Fruit fly (Drosophila melanogaster) whole organism, wandering third instar larva: ENCODE results near the gene SmydA-9.

Experiments used
- CG32264 ChIP-seq: fragments of 200-800 bp; sonication (Bioruptor generic); optimal IDR thresholded peaks from 2 replicates; lab custom pipeline; 2016; ENCODE audit warnings: missing biosample characterization, missing genetic modification characterization
- Dfd ChIP-seq: fragments of >200 bp; optimal IDR thresholded peaks from 2 replicates; lab custom pipeline; 2017; ENCODE audit warnings: missing biosample characterization, missing genetic modification characterization
- OdsH ChIP-seq: fragments of 200-800 bp; sonication (Bioruptor generic); optimal IDR thresholded peaks from 2 replicates; lab custom pipeline; 2016; ENCODE audit warnings: missing biosample characterization, mild to moderate bottlenecking, missing genetic modification characterization
- h ChIP-seq: fragments of 200-800 bp; sonication (Bioruptor generic); optimal IDR thresholded peaks from 3 replicates; lab custom pipeline; 2016; ENCODE audit warnings: missing biosample characterization, mild to moderate bottlenecking, missing genetic modification characterization
- lola ChIP-seq: fragments of >200 bp; optimal IDR thresholded peaks from 2 replicates; lab custom pipeline; 2017; ENCODE audit warnings: missing biosample characterization, missing genetic modification characterization
- pan ChIP-seq: fragments of >200 bp; optimal IDR thresholded peaks from 2 replicates; lab custom pipeline; 2017
- psq ChIP-seq: fragments of 200-800 bp; sonication (Bioruptor generic); optimal IDR thresholded peaks from 3 replicates; lab custom pipeline; 2017; ENCODE audit warnings: missing biosample characterization, mild to moderate bottlenecking, missing genetic modification characterization, moderate library complexity

dm6 chrX:9251212-9251877 lies 40.7 kb upstream of the SmydA-9 start:
- TF ChIP-seq psq (peak; percentile 25), h (GFP tag; lab: Kevin White, UChicago) (peak; percentile 58), CG32264 (no peak), Dfd (no peak), lola (GFP tag; lab: Kevin White, UChicago) (no peak), pan (lab: Kevin White, UChicago) (no peak), OdsH (GFP tag; lab: Kevin White, UChicago) (peak; percentile 49)
